Worm (Caenorhabditis elegans): ENCODE data around the gene ZK666.14.
A peak's percentile ranks its signal among the peaks of the same experiment; 100 is the strongest.

Gene ZK666.14

DNA sequence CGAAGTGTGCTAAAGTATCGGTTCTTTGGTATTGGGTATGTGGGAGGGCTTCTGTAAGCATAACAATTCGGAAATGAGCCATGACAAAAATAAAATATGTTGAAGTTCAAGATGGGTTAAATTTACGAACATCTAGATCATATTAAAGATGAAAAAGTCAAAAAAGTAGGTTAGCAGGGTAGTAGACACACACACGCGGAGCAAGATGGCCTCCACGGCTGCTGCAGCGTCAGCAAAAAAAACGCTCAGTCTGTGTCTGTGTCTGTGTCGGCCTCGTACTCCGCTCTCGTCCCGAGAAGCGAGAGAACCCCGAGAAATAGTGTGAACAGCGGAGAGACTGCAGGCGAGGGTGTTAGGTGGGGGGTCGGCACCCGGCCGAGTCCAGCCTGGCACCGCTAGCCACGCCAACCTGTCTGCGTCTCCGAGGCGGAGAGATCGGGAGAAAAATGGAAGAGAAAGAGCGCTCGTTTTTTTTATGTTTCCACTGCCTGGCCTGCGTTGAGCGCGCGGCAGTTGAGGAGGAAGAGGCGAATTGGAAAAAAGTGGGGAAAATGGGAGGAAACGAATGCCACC, 8.0 kb downstream of the ZK666.14 start, which contains the start of gene myrf-1 (continued):
- TF ChIP-seq dmd-4 (tag; optimal IDR thresholded peaks at IDR 0.05; ENCODE audit: borderline replicate concordance) (no peak), ama-1 (optimal IDR thresholded peaks at IDR 0.05) (no peak), fkh-10 (GFP tag; optimal IDR thresholded peaks at IDR 0.05) (no peak), ceh-45 (GFP tag; IDR thresholded peaks at IDR 0.05) (no peak), mec-3 (tag; optimal IDR thresholded peaks at IDR 0.05; ENCODE audit: borderline replicate concordance) (no peak), pqm-1 (tag; optimal IDR thresholded peaks at IDR 0.05) (peak; percentile 80), sox-4 (tag; optimal IDR thresholded peaks at IDR 0.05) (no peak), ceh-14 (tag; optimal IDR thresholded peaks at IDR 0.05) (peak; percentile 41), nfya-1 (tag; optimal IDR thresholded peaks at IDR 0.05) (peak; percentile 77), pag-3 (tag; optimal IDR thresholded peaks at IDR 0.05; ENCODE audit: borderline replicate concordance) (peak; percentile 8), lin-11 (tag; optimal IDR thresholded peaks at IDR 0.05) (peak; percentile 28), sdc-2 (tag; optimal IDR thresholded peaks at IDR 0.05) (peak; percentile 59), ceh-2 (tag; optimal IDR thresholded peaks at IDR 0.05) (peak; percentile 45), hlh-30 (tag; optimal IDR thresholded peaks at IDR 0.05; ENCODE audit: insufficient read depth) (peak; percentile 55), pros-1 (tag; optimal IDR thresholded peaks at IDR 0.05) (peak; percentile 88), K02D7.2 (tag; optimal IDR thresholded peaks at IDR 0.05) (no peak), elt-4 (tag; optimal IDR thresholded peaks at IDR 0.05) (no peak), ceh-18 (tag; optimal IDR thresholded peaks at IDR 0.05) (peak; percentile 89), F13H6.1 (tag; optimal IDR thresholded peaks at IDR 0.05) (peak; percentile 77), hlh-8 (tag; optimal IDR thresholded peaks at IDR 0.05) (peak; percentile 44), ref-2 (tag; optimal IDR thresholded peaks at IDR 0.05) (peak; percentile 87), nhr-11 (tag; optimal IDR thresholded peaks at IDR 0.05) (no peak)

- TF ChIP-seq ceh-19 (GFP tag; optimal IDR thresholded peaks at IDR 0.05) = no peak
- TF ChIP-seq dmd-4 (tag; optimal IDR thresholded peaks at IDR 0.05; ENCODE audit: borderline replicate concordance) = no peak
- no peak for TF ChIP-seq ceh-18 (tag; optimal IDR thresholded peaks at IDR 0.05)
- TF ChIP-seq ceh-22 (tag; optimal IDR thresholded peaks at IDR 0.05) = no peak
- no peak for TF ChIP-seq ceh-30 (tag; optimal IDR thresholded peaks at IDR 0.05)
- no peak for TF ChIP-seq unc-3 (GFP tag; conservative IDR thresholded peaks at IDR 0.05)
- no peak for TF ChIP-seq unc-3 (tag; optimal IDR thresholded peaks at IDR 0.05)
- TF ChIP-seq ceh-24 (tag; optimal IDR thresholded peaks at IDR 0.05) = no peak
- no peak for TF ChIP-seq lim-6 (tag; optimal IDR thresholded peaks at IDR 0.05)
- no peak for TF ChIP-seq ceh-48 (tag; optimal IDR thresholded peaks at IDR 0.05)
Observed at ce11 chrII:10504729-10505128, 10.2 kb downstream of the ZK666.14 start.

- no peak for TF ChIP-seq T23F11.4 (GFP tag; optimal IDR thresholded peaks at IDR 0.05)
- no peak for TF ChIP-seq ceh-24 (tag; optimal IDR thresholded peaks at IDR 0.05)
- TF ChIP-seq ceh-2 (tag; optimal IDR thresholded peaks at IDR 0.05) = no peak
- TF ChIP-seq pat-9 (tag; optimal IDR thresholded peaks at IDR 0.05) = no peak
- TF ChIP-seq pros-1 (tag; optimal IDR thresholded peaks at IDR 0.05) = no peak
- no peak for TF ChIP-seq nhr-11 (tag; optimal IDR thresholded peaks at IDR 0.05)
- TF ChIP-seq unc-86 (tag; optimal IDR thresholded peaks at IDR 0.05) = no peak
- TF ChIP-seq mec-3 (tag; optimal IDR thresholded peaks at IDR 0.05; ENCODE audit: borderline replicate concordance) = no peak
- no peak for TF ChIP-seq sox-2 (GFP tag; IDR thresholded peaks at IDR 0.05)
- TF ChIP-seq Y22D7AL.16 (tag; optimal IDR thresholded peaks at IDR 0.05) = no peak
- no peak for TF ChIP-seq elt-4 (tag; optimal IDR thresholded peaks at IDR 0.05)
- no peak for TF ChIP-seq fkh-6 (tag; optimal IDR thresholded peaks at IDR 0.05)
- TF ChIP-seq ceh-6 (GFP tag; optimal IDR thresholded peaks at IDR 0.05) = no peak
- no peak for TF ChIP-seq ahr-1 (tag; optimal IDR thresholded peaks at IDR 0.05)
- no peak for TF ChIP-seq hlh-8 (tag; optimal IDR thresholded peaks at IDR 0.05)
- TF ChIP-seq ztf-16 (tag; optimal IDR thresholded peaks at IDR 0.05) = no peak
Observed at ce11 chrII:10505949-10506348, 11.4 kb downstream of the ZK666.14 start.

Data from whole organism, late embryonic.